Worm (Caenorhabditis elegans) whole organism, mixed stage, embryonic: Measurements from ENCODE around the gene mcd-1.

Experiments used
- ceh-39 ChIP-seq: fragments of 150-350 bp; optimal IDR thresholded peaks from 2 replicates; lab custom pipeline; 2014; ENCODE audit warnings: missing biosample characterization, missing genetic modification characterization
- ham-2 ChIP-seq: fragments of 200-800 bp; sonication (Bioruptor generic); optimal IDR thresholded peaks from 2 replicates; lab custom pipeline; 2018; ENCODE audit warnings: mild to moderate bottlenecking, missing genetic modification characterization, missing compliant biosample characterization
- hlh-1 ChIP-seq: fragments of 150-350 bp; optimal IDR thresholded peaks from 2 replicates; lab custom pipeline; 2014; ENCODE audit warnings: missing biosample characterization, missing genetic modification reagents, missing genetic modification characterization
- mep-1 ChIP-seq: fragments of 150-350 bp; optimal IDR thresholded peaks from 2 replicates; lab custom pipeline; 2017; ENCODE audit warnings: missing biosample characterization, missing genetic modification reagents, missing genetic modification characterization, inconsistent platforms
- nhr-76 ChIP-seq: sonication (generic microtip); optimal IDR thresholded peaks from 2 replicates; lab custom pipeline; 2017; ENCODE audit warnings: missing biosample characterization, missing genetic modification characterization
- unc-39 ChIP-seq: fragments of 150-350 bp; optimal IDR thresholded peaks from 2 replicates; lab custom pipeline; 2014; ENCODE audit warnings: missing biosample characterization, missing genetic modification characterization
- ztf-11 ChIP-seq: fragments of 150-350 bp; optimal IDR thresholded peaks from 2 replicates; lab custom pipeline; 2014; ENCODE audit warnings: missing biosample characterization, missing genetic modification characterization

ce11 chrII:13842340-13842739, 46.0 kb upstream of the mcd-1 start:
- no peak for TF ChIP-seq ztf-11 (tag; lab: Kevin White, UChicago)
- no peak for TF ChIP-seq mep-1 (tag; lab: Kevin White, UChicago)
- TF ChIP-seq ceh-39 = no peak
- no peak for TF ChIP-seq unc-39
- no peak for TF ChIP-seq hlh-1 (tag; lab: Kevin White, UChicago)
- no peak for TF ChIP-seq ham-2
- TF ChIP-seq nhr-76 (tag; lab: Kevin White, UChicago) = no peak
